Fruit fly (Drosophila melanogaster) whole organism, embryonic: ENCODE measurements around the gene CG7656.
A peak's percentile ranks its signal among the peaks of the same experiment; 100 is the strongest.

Experiments used
- BEAF-32 ChIP-seq: fragments of 200-800 bp; sonication (Bioruptor generic); optimal IDR thresholded peaks from 3 replicates; lab custom pipeline; 2017; ENCODE audit warnings: missing biosample characterization, missing genetic modification characterization, mild to moderate bottlenecking, moderate library complexity, missing genetic modification reagents
- CG10147 ChIP-seq: fragments of 200-800 bp; sonication (Bioruptor generic); optimal IDR thresholded peaks from 2 replicates; lab custom pipeline; 2019; ENCODE audit warnings: missing biosample characterization, mild to moderate bottlenecking, missing genetic modification characterization, moderate library complexity
- CG10267 ChIP-seq: fragments of 200-800 bp; sonication (Bioruptor generic); optimal IDR thresholded peaks from 2 replicates; lab custom pipeline; 2018; ENCODE audit warnings: missing biosample characterization, mild to moderate bottlenecking, missing genetic modification characterization, moderate library complexity
- CG11695 ChIP-seq: fragments of 200-800 bp; sonication (Bioruptor generic); IDR thresholded peaks from 3 replicates; pipeline ENCODE4 v1.3.6; 2022; ENCODE audit warnings: missing biosample characterization, missing genetic modification characterization
- CG12155 ChIP-seq: fragments of 200-800 bp; sonication (Bioruptor generic); optimal IDR thresholded peaks from 3 replicates; lab custom pipeline; 2016; ENCODE audit warnings: missing biosample characterization, missing genetic modification characterization
- CG13424 ChIP-seq: fragments of 200-800 bp; sonication (Bioruptor generic); optimal IDR thresholded peaks from 2 replicates; lab custom pipeline; 2019; ENCODE audit warnings: missing biosample characterization, mild to moderate bottlenecking, missing genetic modification characterization, moderate library complexity
- CG14441 ChIP-seq: fragments of 200-800 bp; sonication (Bioruptor generic); IDR thresholded peaks from 2 replicates; pipeline ENCODE4 v1.3.6; 2022; ENCODE audit warnings: missing biosample characterization, missing genetic modification characterization
- CG15269 ChIP-seq: fragments of 200-800 bp; sonication (Bioruptor generic); optimal IDR thresholded peaks from 2 replicates; lab custom pipeline; 2018; ENCODE audit warnings: missing biosample characterization, mild to moderate bottlenecking, missing genetic modification characterization, moderate library complexity
- CG15696 ChIP-seq: fragments of 200-800 bp; sonication (Bioruptor generic); optimal IDR thresholded peaks from 2 replicates; lab custom pipeline; 2019; ENCODE audit warnings: missing biosample characterization, mild to moderate bottlenecking, missing genetic modification characterization, moderate library complexity
- CG1647 ChIP-seq: fragments of 200-800 bp; sonication (Bioruptor generic); optimal IDR thresholded peaks from 3 replicates; lab custom pipeline; 2016; ENCODE audit warnings: missing biosample characterization, missing genetic modification characterization
- CG18619 ChIP-seq: fragments of 200-800 bp; sonication (Bioruptor generic); optimal IDR thresholded peaks from 3 replicates; lab custom pipeline; 2017; ENCODE audit warnings: missing biosample characterization, mild to moderate bottlenecking, missing genetic modification characterization
- CG32532 ChIP-seq: fragments of 200-800 bp; sonication (Bioruptor generic); IDR thresholded peaks from 2 replicates; pipeline ENCODE4 v1.3.6; 2022; ENCODE audit warnings: missing biosample characterization, missing genetic modification characterization
- CG4424 ChIP-seq: fragments of 200-800 bp; sonication (Bioruptor generic); optimal IDR thresholded peaks from 3 replicates; lab custom pipeline; 2016; ENCODE audit warnings: missing biosample characterization, missing genetic modification characterization
- CG6689 ChIP-seq: fragments of 200-800 bp; sonication (Bioruptor generic); IDR thresholded peaks from 2 replicates; pipeline ENCODE4 v1.3.6; 2022; ENCODE audit warnings: missing biosample characterization, missing genetic modification characterization
- CG8089 ChIP-seq: fragments of 200-800 bp; sonication (Bioruptor generic); optimal IDR thresholded peaks from 3 replicates; lab custom pipeline; 2016; ENCODE audit warnings: missing biosample characterization, missing genetic modification characterization
- CG8388 ChIP-seq: fragments of 200-800 bp; sonication (Bioruptor generic); optimal IDR thresholded peaks from 2 replicates; lab custom pipeline; 2019; ENCODE audit warnings: missing biosample characterization, mild to moderate bottlenecking, missing genetic modification characterization, moderate library complexity
- CG8765 ChIP-seq: fragments of 200-800 bp; sonication (Bioruptor generic); IDR thresholded peaks from 2 replicates; pipeline ENCODE4 v1.3.6; 2022; ENCODE audit warnings: missing biosample characterization, missing genetic modification characterization
- CHES-1-like ChIP-seq: fragments of 200-800 bp; sonication (Bioruptor generic); optimal IDR thresholded peaks from 2 replicates; lab custom pipeline; 2016; ENCODE audit warnings: missing biosample characterization, missing genetic modification characterization
- Chrac-16 ChIP-seq: fragments of 200-800 bp; sonication (Bioruptor generic); optimal IDR thresholded peaks from 3 replicates; lab custom pipeline; 2016; ENCODE audit warnings: missing biosample characterization, missing genetic modification characterization
- CoRest ChIP-seq: fragments of 200-800 bp; sonication (Bioruptor generic); optimal IDR thresholded peaks from 3 replicates; lab custom pipeline; 2018; ENCODE audit warnings: missing biosample characterization, mild to moderate bottlenecking, missing genetic modification characterization, moderate library complexity
- Dbx ChIP-seq: fragments of 200-800 bp; sonication (Bioruptor generic); IDR thresholded peaks from 3 replicates; pipeline ENCODE4 v1.3.6; 2022; ENCODE audit warnings: missing biosample characterization, missing genetic modification characterization
- Doc3 ChIP-seq: fragments of 200-800 bp; sonication (Bioruptor generic); IDR thresholded peaks from 3 replicates; pipeline ENCODE4 v1.3.6; 2022; ENCODE audit warnings: missing biosample characterization, missing genetic modification characterization; ENCODE audit not compliant: partially characterized antibody
- E2f1 ChIP-seq: fragments of 200-800 bp; sonication (Bioruptor generic); IDR thresholded peaks from 2 replicates; pipeline ENCODE4 v1.3.6; 2022; ENCODE audit warnings: missing biosample characterization, missing genetic modification characterization
- HLH54F ChIP-seq: fragments of 200-800 bp; sonication (Bioruptor generic); optimal IDR thresholded peaks from 3 replicates; lab custom pipeline; 2016; ENCODE audit warnings: missing biosample characterization, missing genetic modification characterization
- Hsf ChIP-seq: fragments of 200-800 bp; sonication (Bioruptor generic); optimal IDR thresholded peaks from 3 replicates; lab custom pipeline; 2016; ENCODE audit warnings: missing biosample characterization, missing genetic modification characterization
- Med ChIP-seq: fragments of 200-800 bp; sonication (Bioruptor generic); peaks from one replicate; lab custom pipeline; 2016; ENCODE audit warnings: missing biosample characterization, missing genetic modification characterization, mild to moderate bottlenecking, inconsistent platforms, moderate library complexity
- Neu2 ChIP-seq: fragments of 200-800 bp; sonication (Bioruptor generic); optimal IDR thresholded peaks from 3 replicates; lab custom pipeline; 2016; ENCODE audit warnings: missing biosample characterization, missing genetic modification characterization, borderline replicate concordance
- Six4 ChIP-seq: fragments of 200-800 bp; sonication (Bioruptor generic); optimal IDR thresholded peaks from 2 replicates; lab custom pipeline; 2016; ENCODE audit warnings: missing biosample characterization, missing genetic modification characterization
- Stat92E ChIP-seq, 3 experiments: fragments of >200 bp in 2 of 3; fragments of 200-800 bp in 1 of 3; sonication (Bioruptor generic) in 1 of 3; optimal IDR thresholded peaks; 2 replicates each; lab custom pipeline; 2017 to 2019; ENCODE audit warnings: missing biosample characterization in 3 of 3, missing genetic modification characterization in 3 of 3, mild to moderate bottlenecking in 1 of 3, moderate library complexity in 1 of 3
- Trl ChIP-seq, 3 experiments: fragments of >200 bp in 2 of 3; fragments of 200-800 bp in 1 of 3; sonication (Bioruptor generic) in 1 of 3; optimal IDR thresholded peaks; 2 replicates in 1 of 3; 3 replicates in 2 of 3; lab custom pipeline; 2016 to 2017; ENCODE audit warnings: missing biosample characterization in 1 of 3, missing genetic modification characterization in 1 of 3
- ab ChIP-seq: fragments of 200-800 bp; sonication (Bioruptor generic); optimal IDR thresholded peaks from 2 replicates; lab custom pipeline; 2016; ENCODE audit warnings: missing biosample characterization, missing genetic modification characterization
- ap ChIP-seq: fragments of 200-800 bp; sonication (Bioruptor generic); IDR thresholded peaks from 2 replicates; pipeline ENCODE4 v1.3.6; 2022; ENCODE audit warnings: missing biosample characterization, missing genetic modification characterization
- ash1 ChIP-seq: fragments of 200-800 bp; sonication (Bioruptor generic); optimal IDR thresholded peaks from 2 replicates; lab custom pipeline; 2018; ENCODE audit warnings: missing biosample characterization, mild to moderate bottlenecking, missing genetic modification characterization
- bab2 ChIP-seq: fragments of 200-800 bp; sonication (Bioruptor generic); optimal IDR thresholded peaks from 2 replicates; lab custom pipeline; 2016; ENCODE audit warnings: missing biosample characterization, missing genetic modification characterization
- bsh ChIP-seq, 2 experiments: fragments of 200-800 bp; sonication (Bioruptor generic); optimal IDR thresholded peaks; 2 replicates each; lab custom pipeline; 2017 to 2018; ENCODE audit warnings: mild to moderate bottlenecking in 2 of 2, missing biosample characterization in 2 of 2, missing genetic modification characterization in 2 of 2, moderate library complexity in 1 of 2
- crol ChIP-seq: fragments of 200-800 bp; sonication (Bioruptor generic); IDR thresholded peaks from 2 replicates; pipeline ENCODE4 v1.3.6; 2022; ENCODE audit warnings: missing biosample characterization, missing genetic modification characterization
- esg ChIP-seq: fragments of 200-800 bp; sonication (Bioruptor generic); conservative IDR thresholded peaks from 2 replicates; pipeline ENCODE4 v1.3.6; 2022; ENCODE audit warnings: missing biosample characterization, missing genetic modification characterization
- grau ChIP-seq: fragments of 200-800 bp; optimal IDR thresholded peaks from 3 replicates; lab custom pipeline; 2019; ENCODE audit warnings: missing biosample characterization, mild to moderate bottlenecking, missing genetic modification characterization, moderate library complexity
- grn ChIP-seq: fragments of 200-800 bp; sonication (Bioruptor generic); optimal IDR thresholded peaks from 3 replicates; lab custom pipeline; 2017; ENCODE audit warnings: missing biosample characterization, missing genetic modification characterization
- gsb ChIP-seq: fragments of 200-800 bp; sonication (Bioruptor generic); IDR thresholded peaks from 2 replicates; pipeline ENCODE4 v1.3.6; 2022; ENCODE audit warnings: missing biosample characterization, missing genetic modification characterization
- ind ChIP-seq: fragments of 200-800 bp; sonication (Bioruptor generic); optimal IDR thresholded peaks from 3 replicates; lab custom pipeline; 2016; ENCODE audit warnings: missing biosample characterization, missing genetic modification characterization
- kah ChIP-seq: fragments of 200-800 bp; sonication (Bioruptor generic); optimal IDR thresholded peaks from 2 replicates; lab custom pipeline; 2018; ENCODE audit warnings: missing biosample characterization, mild to moderate bottlenecking, missing genetic modification characterization
- otp ChIP-seq: fragments of 200-800 bp; sonication (Bioruptor generic); IDR thresholded peaks from 3 replicates; pipeline ENCODE4, ENCODE4 v1.3.6; 2022; ENCODE audit warnings: missing biosample characterization, missing genetic modification characterization
- pros ChIP-seq: fragments of 200-800 bp; sonication (Bioruptor generic); optimal IDR thresholded peaks from 3 replicates; lab custom pipeline; 2019; ENCODE audit warnings: missing biosample characterization, mild to moderate bottlenecking, missing genetic modification characterization, moderate library complexity
- row ChIP-seq: fragments of 200-800 bp; sonication (Bioruptor generic); IDR thresholded peaks from 3 replicates; pipeline ENCODE4 v1.3.6; 2022; ENCODE audit warnings: missing biosample characterization, missing genetic modification characterization
- salm ChIP-seq: fragments of 200-800 bp; sonication (Bioruptor generic); optimal IDR thresholded peaks from 2 replicates; lab custom pipeline; 2018; ENCODE audit warnings: missing biosample characterization, mild to moderate bottlenecking, missing genetic modification characterization
- sd ChIP-seq: fragments of 200-800 bp; sonication (Bioruptor generic); optimal IDR thresholded peaks from 3 replicates; lab custom pipeline; 2018; ENCODE audit warnings: missing biosample characterization, mild to moderate bottlenecking, missing genetic modification characterization, moderate library complexity
- sens-2 ChIP-seq: fragments of 200-800 bp; sonication (Bioruptor generic); IDR thresholded peaks from 2 replicates; pipeline ENCODE4 v1.3.6; 2022; ENCODE audit warnings: missing biosample characterization, missing genetic modification characterization
- sim ChIP-seq: fragments of 200-800 bp; sonication (Bioruptor generic); IDR thresholded peaks from 2 replicates; pipeline ENCODE4 v1.3.6; 2022; ENCODE audit warnings: missing biosample characterization, missing genetic modification characterization
- yki ChIP-seq: fragments of >200 bp; optimal IDR thresholded peaks from 3 replicates; lab custom pipeline; 2018

Gene CG7656

dm6 chr3L:15566484-15566955 is 21.5 kb downstream of the CG7656 start (continued):
- TF ChIP-seq crol (peak; percentile 72), Chrac-16 (GFP tag; lab: Kevin White, UChicago) (no peak), sim (GFP tag; lab: Robert Waterston, UW) (0 out of 2 replicates have a peak, but pooled peaks have one; percentile 36), CG6689 (GFP tag; lab: Robert Waterston, UW) (peak; percentile 44; the same call in 1 of the 2 replicates), bab2 (peak; percentile 74), CG4424 (GFP tag; lab: Kevin White, UChicago) (no peak), grn (no peak), ab (GFP tag; lab: Kevin White, UChicago) (peak; percentile 8), ap (GFP tag; lab: Robert Waterston, UW) (no peak), ash1 (GFP tag; lab: Kevin White, UChicago) (peak; percentile 52), CG18619 (GFP tag; lab: Kevin White, UChicago) (peak; percentile 53), CG13424 (tag; lab: Kevin White, UChicago) (peak; percentile 64), sd (tag; lab: Kevin White, UChicago) (peak; percentile 79), Med (GFP tag; lab: Kevin White, UChicago) (peak; percentile 96), E2f1 (peak; percentile 57; the same call in 1 of the 2 replicates), ind (GFP tag; lab: Kevin White, UChicago) (no peak), pros (peak; percentile 23), HLH54F (no peak), CG10267 (tag; lab: Kevin White, UChicago) (no peak), gsb (peak; percentile 65; the same call in 1 of the 2 replicates), Hsf (no peak), CoRest (tag; lab: Kevin White, UChicago) (no peak), CG10147 (no peak), Trl (optimal IDR thresholded peaks at IDR 0.05; lab: Kevin White, UChicago) (peak in 1 of 2 experiments; percentile 15), Trl (GFP tag; optimal IDR thresholded peaks at IDR 0.05; lab: Kevin White, UChicago) (peak; percentile 46), CG8089 (peak; percentile 38), CG32532 (GFP tag; lab: Robert Waterston, UW) (no peak; the same call in 1 of the 2 replicates), esg (GFP tag; lab: Robert Waterston, UW) (no peak), Dbx (peak; percentile 68; the same call in 2 of the 3 replicates), CG15269 (no peak), salm (tag; lab: Kevin White, UChicago) (peak; percentile 53), CG11695 (GFP tag; lab: Robert Waterston, UW) (peak; percentile 78), CG15696 (tag; lab: Kevin White, UChicago) (peak; percentile 61), otp (GFP tag; lab: Robert Waterston, UW) (peak; percentile 52; the same call in 1 of the 3 replicates), yki (no peak), Doc3 (GFP tag; lab: Robert Waterston, UW) (no peak), sens-2 (GFP tag; lab: Robert Waterston, UW) (no peak), CG12155 (GFP tag; lab: Kevin White, UChicago) (no peak), grau (tag; lab: Kevin White, UChicago) (peak; percentile 48), row (GFP tag; lab: Robert Waterston, UW) (no peak), CG1647 (GFP tag; lab: Kevin White, UChicago) (peak; percentile 30), CG8765 (GFP tag; lab: Robert Waterston, UW) (no peak), Stat92E (GFP tag; optimal IDR thresholded peaks at IDR 0.05; lab: Kevin White, UChicago) (no peak), CHES-1-like (GFP tag; lab: Kevin White, UChicago) (peak; percentile 87), kah (peak; percentile 70), Six4 (no peak), bsh (GFP tag; optimal IDR thresholded peaks at IDR 0.05; lab: Kevin White, UChicago) (peak in 1 of 2 experiments; percentile 56), BEAF-32 (GFP tag; lab: Kevin White, UChicago) (no peak), CG8388 (GFP tag; lab: Kevin White, UChicago) (peak; percentile 63), CG14441 (peak; percentile 60; the same call in 1 of the 2 replicates), Neu2 (GFP tag; lab: Kevin White, UChicago) (no peak)
